Worm (Caenorhabditis elegans): ENCODE data around the gene nhr-147.
"Not testable (repeated sequence)": the region's sequence is repeated elsewhere in the genome, so short reads cannot be mapped to it uniquely, and the experiment has no call there.

The nhr-147 gene

ce11 chrV:7345494-7345893 is at the start of gene nhr-147:
TSS of gene nhr-147 (plus strand) at chrV:7345794.
- not testable (repeated sequence) for TF ChIP-seq Y75B8A.6 (GFP tag; IDR thresholded peaks at IDR 0.05); duxl-1 (tag; optimal IDR thresholded peaks at IDR 0.05; ENCODE audit: poor library complexity); aha-1 (tag)

- TF ChIP-seq daf-8 (GFP tag; IDR thresholded peaks at IDR 0.05) (no peak), mxl-2 (GFP tag; conservative IDR thresholded peaks at IDR 0.05) (no peak), Y48G9A.11 (GFP tag; IDR thresholded peaks at IDR 0.05) (no peak), dve-1 (tag; optimal IDR thresholded peaks at IDR 0.05; ENCODE audit: insufficient read depth) (no peak), ctbp-1 (GFP tag; IDR thresholded peaks at IDR 0.05) (no peak), F44E2.7 (GFP tag; IDR thresholded peaks at IDR 0.05) (no peak), mdt-29 (GFP tag; IDR thresholded peaks at IDR 0.05) (no peak), F49E8.2 (tag; optimal IDR thresholded peaks at IDR 0.05; ENCODE audit: borderline replicate concordance) (no peak), zip-2 (tag; optimal IDR thresholded peaks at IDR 0.05) (no peak)
Measured at ce11 chrV:7297263-7297662, 48.3 kb upstream of the nhr-147 start, which contains the start of gene srj-32. TSS of gene srj-32 (minus strand) at chrV:7297363.

ce11 chrV:7298463-7298862 is 47.1 kb upstream of the nhr-147 start, which contains the start of gene F07G11.3:
TSS of gene F07G11.3 (plus strand) at chrV:7298763.
- no peak for TF ChIP-seq F10B5.3 (tag; optimal IDR thresholded peaks at IDR 0.05)
- no peak for TF ChIP-seq nhr-42 (GFP tag; IDR thresholded peaks at IDR 0.05)
- peak in 1 of 2 experiments; percentile 55 for TF ChIP-seq unc-62 (GFP tag; optimal IDR thresholded peaks at IDR 0.05 in 1 of 2)
- no peak for TF ChIP-seq unc-62 (tag; optimal IDR thresholded peaks at IDR 0.05)
- no peak for TF ChIP-seq ceh-20 (GFP tag; IDR thresholded peaks at IDR 0.05)

ce11 chrV:7304506-7304905 is 41.1 kb upstream of the nhr-147 start, which contains the start of gene F07G11.2:
TSS of gene F07G11.2 (plus strand) at chrV:7304806.
- not testable (repeated sequence) for TF ChIP-seq set-16 (GFP tag; IDR thresholded peaks at IDR 0.05); fkh-10 (GFP tag; optimal IDR thresholded peaks at IDR 0.05); Y105C5A.15 (GFP tag; IDR thresholded peaks at IDR 0.05)

ce11 chrV:7307089-7307488 is 38.5 kb upstream of the nhr-147 start, which contains the start of gene F07G11.1:
TSS of gene F07G11.1 (plus strand) at chrV:7307389.
- TF ChIP-seq sdz-12 (GFP tag; optimal IDR thresholded peaks at IDR 0.05) (no peak), dmd-9 (GFP tag; IDR thresholded peaks at IDR 0.05) (no peak), snpc-4 (tag; optimal IDR thresholded peaks at IDR 0.05) (no peak), F10B5.3 (tag; optimal IDR thresholded peaks at IDR 0.05) (no peak), daf-8 (GFP tag; IDR thresholded peaks at IDR 0.05) (no peak), vab-7 (GFP tag; IDR thresholded peaks at IDR 0.05) (no peak), spr-3 (GFP tag; optimal IDR thresholded peaks at IDR 0.05) (no peak), Y5F2A.4 (GFP tag; optimal IDR thresholded peaks at IDR 0.05) (no peak), nhr-237 (tag; optimal IDR thresholded peaks at IDR 0.05) (no peak), ceh-32 (tag; optimal IDR thresholded peaks at IDR 0.05; ENCODE audit: poor library complexity) (no peak)

- TF ChIP-seq unc-62 (GFP tag; optimal IDR thresholded peaks at IDR 0.05 in 1 of 2) (no peak), unc-62 (tag; optimal IDR thresholded peaks at IDR 0.05) (no peak), lin-29 (GFP tag; IDR thresholded peaks at IDR 0.05) (no peak), skn-1 (tag; optimal IDR thresholded peaks at IDR 0.05) (no peak)
Measured at ce11 chrV:7313233-7313632, 32.4 kb upstream of the nhr-147 start, which contains the start of gene srx-6. TSS of gene srx-6 (minus strand) at chrV:7313333.

- TF ChIP-seq unc-130 (GFP tag; optimal IDR thresholded peaks at IDR 0.05), result no peak
- TF ChIP-seq daf-8 (GFP tag; IDR thresholded peaks at IDR 0.05), result no peak
- no peak for TF ChIP-seq vab-7 (GFP tag; IDR thresholded peaks at IDR 0.05)
- no peak for TF ChIP-seq skn-1 (tag; optimal IDR thresholded peaks at IDR 0.05)
- no peak for TF ChIP-seq pqm-1 (tag; optimal IDR thresholded peaks at IDR 0.05)
- TF ChIP-seq R02D3.7 (tag; optimal IDR thresholded peaks at IDR 0.05), result no peak
- TF ChIP-seq lim-7 (GFP tag; IDR thresholded peaks at IDR 0.05), result no peak
- no peak for TF ChIP-seq madf-9 (GFP tag; conservative IDR thresholded peaks at IDR 0.05)
- TF ChIP-seq mes-2 (tag; optimal IDR thresholded peaks at IDR 0.05; ENCODE audit: poor library complexity, severe bottlenecking), result no peak
- TF ChIP-seq arid-1 (GFP tag; conservative IDR thresholded peaks at IDR 0.05), result no peak
- TF ChIP-seq hmg-1.1 (GFP tag; IDR thresholded peaks at IDR 0.05), result no peak
- TF ChIP-seq nhr-6 (tag; optimal IDR thresholded peaks at IDR 0.05), result no peak
- no peak for TF ChIP-seq zfp-3 (GFP tag; conservative IDR thresholded peaks at IDR 0.05)
- TF ChIP-seq zag-1 (tag; optimal IDR thresholded peaks at IDR 0.05), result no peak
Measured at ce11 chrV:7320909-7321308, 24.7 kb upstream of the nhr-147 start, which contains the start of gene lmd-4. TSS of gene lmd-4 (minus strand) at chrV:7321009.
